Worm (Caenorhabditis elegans) whole organism, L2 larva: ENCODE measurements around the gene cyp-33C7.
A peak's percentile ranks its signal among the peaks of the same experiment; 100 is the strongest.

Source experiments
- C34F6.9 ChIP-seq: fragments of 150-350 bp; optimal IDR thresholded peaks from 2 replicates; lab custom pipeline; 2014; ENCODE audit warnings: missing biosample characterization, missing genetic modification characterization
- F13H6.1 ChIP-seq: sonication (generic microtip); optimal IDR thresholded peaks from 2 replicates; lab custom pipeline; 2016; ENCODE audit warnings: missing genetic modification characterization, missing compliant biosample characterization
- R02D3.7 ChIP-seq: fragments of 150-350 bp; optimal IDR thresholded peaks from 2 replicates; lab custom pipeline; 2014; ENCODE audit warnings: missing biosample characterization, missing genetic modification characterization
- Y55F3AM.14 ChIP-seq: fragments of 200-800 bp; sonication (Bioruptor generic); optimal IDR thresholded peaks from 2 replicates; lab custom pipeline; 2018; ENCODE audit warnings: mild to moderate bottlenecking, missing genetic modification characterization, missing compliant biosample characterization
- ZK546.5 ChIP-seq: sonication (generic microtip); optimal IDR thresholded peaks from 2 replicates; lab custom pipeline; 2017; ENCODE audit warnings: missing biosample characterization, missing genetic modification characterization
- alr-1 ChIP-seq: fragments of 150-350 bp; optimal IDR thresholded peaks from 2 replicates; lab custom pipeline; 2014; ENCODE audit warnings: missing biosample characterization, missing genetic modification characterization
- aly-2 ChIP-seq: fragments of 150-350 bp; optimal IDR thresholded peaks from 2 replicates; lab custom pipeline; 2014; ENCODE audit warnings: missing biosample characterization, missing genetic modification characterization
- ama-1 ChIP-seq: fragments of 150-350 bp; optimal IDR thresholded peaks from 2 replicates; lab custom pipeline; 2018; ENCODE audit warnings: inconsistent platforms
- blmp-1 ChIP-seq: sonication (generic microtip); optimal IDR thresholded peaks from 2 replicates; lab custom pipeline; 2017; ENCODE audit warnings: missing genetic modification characterization, mild to moderate bottlenecking, missing compliant biosample characterization, antibody characterized with exemption, moderate library complexity; ENCODE audit not compliant: insufficient read depth
- ceh-16 ChIP-seq: fragments of 150-350 bp; optimal IDR thresholded peaks from 2 replicates; lab custom pipeline; 2014; ENCODE audit warnings: missing biosample characterization, missing genetic modification characterization
- ceh-82 ChIP-seq: fragments of 150-350 bp; optimal IDR thresholded peaks from 2 replicates; lab custom pipeline; 2014; ENCODE audit warnings: missing biosample characterization, missing genetic modification characterization
- crh-2 ChIP-seq: sonication (generic microtip); optimal IDR thresholded peaks from 2 replicates; lab custom pipeline; 2017; ENCODE audit warnings: missing biosample characterization, missing genetic modification characterization
- dmd-4 ChIP-seq: sonication (generic microtip); optimal IDR thresholded peaks from 2 replicates; lab custom pipeline; 2017; ENCODE audit warnings: missing biosample characterization, missing genetic modification characterization
- egl-27 ChIP-seq: sonication (generic microtip); optimal IDR thresholded peaks from 3 replicates; lab custom pipeline; 2017; ENCODE audit warnings: missing biosample characterization, missing genetic modification reagents, missing genetic modification characterization
- elt-1 ChIP-seq: fragments of 150-350 bp; optimal IDR thresholded peaks from 2 replicates; lab custom pipeline; 2014; ENCODE audit warnings: missing biosample characterization, missing genetic modification characterization
- elt-3 ChIP-seq: sonication (generic microtip); optimal IDR thresholded peaks from 2 replicates; lab custom pipeline; 2017; ENCODE audit warnings: missing biosample characterization, missing genetic modification characterization
- fos-1 ChIP-seq: fragments of 150-350 bp; optimal IDR thresholded peaks from 2 replicates; lab custom pipeline; 2014; ENCODE audit warnings: missing biosample characterization, missing genetic modification characterization
- gmeb-1 ChIP-seq: fragments of 150-350 bp; optimal IDR thresholded peaks from 2 replicates; lab custom pipeline; 2014; ENCODE audit warnings: missing biosample characterization, missing genetic modification characterization
- lin-11 ChIP-seq: fragments of 150-350 bp; sonication (generic microtip); optimal IDR thresholded peaks from 2 replicates; lab custom pipeline; 2014; ENCODE audit warnings: missing biosample characterization, missing genetic modification characterization, inconsistent platforms, mixed read lengths
- lin-13 ChIP-seq: fragments of 150-350 bp; optimal IDR thresholded peaks from 2 replicates; lab custom pipeline; 2014; ENCODE audit warnings: missing biosample characterization, missing genetic modification reagents, missing genetic modification characterization
- lin-39 ChIP-seq: fragments of 150-350 bp; optimal IDR thresholded peaks from 2 replicates; lab custom pipeline; 2014; ENCODE audit warnings: missing biosample characterization, missing genetic modification reagents, missing genetic modification characterization
- lsy-2 ChIP-seq, 2 experiments: fragments of 150-350 bp in 1 of 2; sonication (generic microtip) in 1 of 2; optimal IDR thresholded peaks; 2 replicates each; lab custom pipeline; 2014 to 2017; ENCODE audit warnings: missing biosample characterization in 2 of 2, missing genetic modification characterization in 2 of 2
- mab-5 ChIP-seq: fragments of 150-350 bp; optimal IDR thresholded peaks from 2 replicates; lab custom pipeline; 2014; ENCODE audit warnings: missing biosample characterization, missing genetic modification characterization
- mbf-1 ChIP-seq: sonication (generic microtip); optimal IDR thresholded peaks from 2 replicates; lab custom pipeline; 2017; ENCODE audit warnings: missing biosample characterization, missing genetic modification characterization
- mdl-1 ChIP-seq, 2 experiments: fragments of 150-350 bp in 1 of 2; sonication (generic microtip) in 1 of 2; optimal IDR thresholded peaks; 2 replicates each; lab custom pipeline; 2017; ENCODE audit warnings: missing biosample characterization in 2 of 2, missing genetic modification characterization in 2 of 2
- nhr-10 ChIP-seq: sonication (generic microtip); optimal IDR thresholded peaks from 2 replicates; lab custom pipeline; 2017; ENCODE audit warnings: missing biosample characterization, missing genetic modification characterization
- nhr-11 ChIP-seq: fragments of 150-350 bp; optimal IDR thresholded peaks from 2 replicates; lab custom pipeline; 2014; ENCODE audit warnings: missing biosample characterization, missing genetic modification characterization
- nhr-12 ChIP-seq: fragments of 150-350 bp; optimal IDR thresholded peaks from 2 replicates; lab custom pipeline; 2014; ENCODE audit warnings: missing biosample characterization, missing genetic modification characterization
- nhr-129 ChIP-seq: fragments of 150-350 bp; optimal IDR thresholded peaks from 2 replicates; lab custom pipeline; 2014; ENCODE audit warnings: missing biosample characterization, missing genetic modification characterization
- nhr-21 ChIP-seq: fragments of 150-350 bp; optimal IDR thresholded peaks from 2 replicates; lab custom pipeline; 2014; ENCODE audit warnings: missing biosample characterization, missing genetic modification characterization
- nhr-23 ChIP-seq: fragments of 150-350 bp; optimal IDR thresholded peaks from 2 replicates; lab custom pipeline; 2014; ENCODE audit warnings: missing biosample characterization, missing genetic modification reagents, missing genetic modification characterization
- nhr-237 ChIP-seq: fragments of 150-350 bp; optimal IDR thresholded peaks from 2 replicates; lab custom pipeline; 2014; ENCODE audit warnings: missing biosample characterization, missing genetic modification characterization
- nhr-25 ChIP-seq: fragments of 150-350 bp; sonication (generic microtip); optimal IDR thresholded peaks from 3 replicates; lab custom pipeline; 2014; ENCODE audit warnings: missing biosample characterization, missing genetic modification characterization
- nhr-6 ChIP-seq: fragments of 150-350 bp; optimal IDR thresholded peaks from 2 replicates; lab custom pipeline; 2014; ENCODE audit warnings: missing biosample characterization, missing genetic modification characterization
- nhr-77 ChIP-seq: fragments of 150-350 bp; optimal IDR thresholded peaks from 2 replicates; lab custom pipeline; 2014; ENCODE audit warnings: missing biosample characterization, missing genetic modification characterization
- peb-1 ChIP-seq: fragments of 150-350 bp; optimal IDR thresholded peaks from 2 replicates; lab custom pipeline; 2014; ENCODE audit warnings: missing biosample characterization, missing genetic modification characterization
- sem-4 ChIP-seq: fragments of 150-350 bp; optimal IDR thresholded peaks from 2 replicates; lab custom pipeline; 2014; ENCODE audit warnings: missing biosample characterization, missing genetic modification reagents, missing genetic modification characterization
- skn-1 ChIP-seq: sonication (generic microtip); optimal IDR thresholded peaks from 2 replicates; lab custom pipeline; 2017; ENCODE audit warnings: missing biosample characterization, missing genetic modification characterization
- sma-3 ChIP-seq: sonication (generic microtip); optimal IDR thresholded peaks from 2 replicates; lab custom pipeline; 2016; ENCODE audit warnings: missing genetic modification reagents, missing genetic modification characterization, missing compliant biosample characterization
- sma-9 ChIP-seq, 2 experiments: fragments of 150-350 bp in 1 of 2; sonication (generic microtip) in 1 of 2; optimal IDR thresholded peaks; 2 replicates each; lab custom pipeline; 2014 to 2016; ENCODE audit warnings: missing genetic modification characterization in 2 of 2, mild to moderate bottlenecking in 1 of 2, missing biosample characterization in 1 of 2, missing compliant biosample characterization in 1 of 2, missing genetic modification reagents in 1 of 2, moderate library complexity in 1 of 2
- snpc-4 ChIP-seq: fragments of 150-350 bp; optimal IDR thresholded peaks from 2 replicates; lab custom pipeline; 2014; ENCODE audit warnings: missing biosample characterization, missing genetic modification characterization
- unc-39 ChIP-seq: fragments of 150-350 bp; optimal IDR thresholded peaks from 2 replicates; lab custom pipeline; 2014; ENCODE audit warnings: missing biosample characterization, missing genetic modification characterization
- unc-55 ChIP-seq: fragments of 150-350 bp; sonication (generic microtip); optimal IDR thresholded peaks from 3 replicates; lab custom pipeline; 2014; ENCODE audit warnings: missing biosample characterization, missing genetic modification reagents, missing genetic modification characterization
- unc-62 ChIP-seq: fragments of 150-350 bp; optimal IDR thresholded peaks from 2 replicates; lab custom pipeline; 2014; ENCODE audit warnings: missing biosample characterization, missing genetic modification reagents, missing genetic modification characterization
- zag-1 ChIP-seq: fragments of 150-350 bp; optimal IDR thresholded peaks from 2 replicates; lab custom pipeline; 2014; ENCODE audit warnings: missing biosample characterization, missing genetic modification characterization
- ztf-1 ChIP-seq: fragments of 200-800 bp; sonication (Bioruptor generic); conservative IDR thresholded peaks from 2 replicates; pipeline ENCODE4 v1.3.6; 2022; ENCODE audit warnings: missing genetic modification characterization, missing compliant biosample characterization
- ztf-11 ChIP-seq: sonication (generic microtip); optimal IDR thresholded peaks from 2 replicates; lab custom pipeline; 2017; ENCODE audit warnings: missing biosample characterization, missing genetic modification characterization
- ztf-4 ChIP-seq: fragments of 150-350 bp; optimal IDR thresholded peaks from 2 replicates; lab custom pipeline; 2014; ENCODE audit warnings: missing biosample characterization, missing genetic modification characterization

cyp-33C7 gene

ce11 chrV:2259750-2260149, 9.4 kb downstream of the cyp-33C7 start, which contains the start of gene nhr-182:
Gene nhr-182 (minus strand): TSS chrV:2259927.
- no peak for TF ChIP-seq sma-3 (GFP tag; lab: Kevin White, UChicago)
- no peak for TF ChIP-seq elt-3
- TF ChIP-seq aly-2 (tag; lab: Kevin White, UChicago): no peak
- no peak for TF ChIP-seq zag-1 (tag; lab: Kevin White, UChicago)
- peak; percentile 49 for TF ChIP-seq crh-2 (tag; lab: Kevin White, UChicago)
- no peak for TF ChIP-seq snpc-4 (tag; lab: Kevin White, UChicago)
- TF ChIP-seq ceh-16: no peak
- no peak for TF ChIP-seq mdl-1 (tag; optimal IDR thresholded peaks at IDR 0.05; lab: Kevin White, UChicago)
- TF ChIP-seq ztf-1: no peak
- TF ChIP-seq elt-1 (tag; lab: Kevin White, UChicago): no peak
- no peak for TF ChIP-seq nhr-25 (tag; lab: Kevin White, UChicago)
- peak; percentile 86 for TF ChIP-seq skn-1
- TF ChIP-seq gmeb-1 (tag; lab: Kevin White, UChicago): no peak
- no peak for TF ChIP-seq unc-39 (tag; lab: Kevin White, UChicago)
- peak; percentile 27 for TF ChIP-seq C34F6.9
- no peak for TF ChIP-seq lin-11 (tag; lab: Kevin White, UChicago)
- no peak for TF ChIP-seq R02D3.7 (tag; lab: Kevin White, UChicago)
- peak in 1 of 2 experiments; percentile 28 for TF ChIP-seq lsy-2 (tag; optimal IDR thresholded peaks at IDR 0.05; lab: Kevin White, UChicago)
- no peak for TF ChIP-seq nhr-6 (tag; lab: Kevin White, UChicago)
- TF ChIP-seq ztf-4 (tag; lab: Kevin White, UChicago): no peak
- TF ChIP-seq sma-9 (GFP tag; optimal IDR thresholded peaks at IDR 0.05; lab: Kevin White, UChicago): peak; percentile 19
- no peak for TF ChIP-seq sma-9 (tag; optimal IDR thresholded peaks at IDR 0.05; lab: Kevin White, UChicago)
- no peak for TF ChIP-seq unc-55 (GFP tag; lab: Kevin White, UChicago)
- TF ChIP-seq nhr-23 (tag; lab: Kevin White, UChicago): no peak
- TF ChIP-seq nhr-21 (tag; lab: Kevin White, UChicago): no peak
- no peak for TF ChIP-seq ztf-11 (tag; lab: Kevin White, UChicago)
- no peak for TF ChIP-seq lin-13 (GFP tag; lab: Kevin White, UChicago)
- no peak for TF ChIP-seq nhr-10 (tag; lab: Kevin White, UChicago)
- TF ChIP-seq egl-27 (tag; lab: Kevin White, UChicago): no peak
- no peak for TF ChIP-seq dmd-4 (tag; lab: Kevin White, UChicago)
- no peak for TF ChIP-seq sem-4
- TF ChIP-seq nhr-129 (tag; lab: Kevin White, UChicago): peak; percentile 28
- TF ChIP-seq alr-1 (tag; lab: Kevin White, UChicago): no peak
- TF ChIP-seq Y55F3AM.14 (GFP tag; lab: Kevin White, UChicago): no peak
- TF ChIP-seq ceh-82 (tag; lab: Kevin White, UChicago): no peak
- TF ChIP-seq nhr-11 (tag; lab: Kevin White, UChicago): no peak
- no peak for TF ChIP-seq peb-1 (tag; lab: Kevin White, UChicago)
- TF ChIP-seq lin-39: no peak
- TF ChIP-seq F13H6.1: peak; percentile 6
- no peak for TF ChIP-seq nhr-237 (tag; lab: Kevin White, UChicago)
- TF ChIP-seq blmp-1 (tag; lab: Kevin White, UChicago): no peak
- peak; percentile 18 for TF ChIP-seq fos-1
- no peak for TF ChIP-seq mbf-1 (tag; lab: Kevin White, UChicago)
- no peak for TF ChIP-seq mab-5 (tag; lab: Kevin White, UChicago)
- no peak for TF ChIP-seq unc-62
- no peak for TF ChIP-seq nhr-77
- TF ChIP-seq ama-1 (lab: Kevin White, UChicago): no peak
- TF ChIP-seq ZK546.5: no peak
- no peak for TF ChIP-seq nhr-12 (tag; lab: Kevin White, UChicago)
